Worm (Caenorhabditis elegans) whole organism, L2 larva: Measurements from ENCODE around the gene csa-1.

ENCODE experiments used
- C34F6.9 ChIP-seq: fragments of 150-350 bp; optimal IDR thresholded peaks from 2 replicates; lab custom pipeline; 2014; ENCODE audit warnings: missing biosample characterization, missing genetic modification characterization
- F13H6.1 ChIP-seq: sonication (generic microtip); optimal IDR thresholded peaks from 2 replicates; lab custom pipeline; 2016; ENCODE audit warnings: missing genetic modification characterization, missing compliant biosample characterization
- R02D3.7 ChIP-seq: fragments of 150-350 bp; optimal IDR thresholded peaks from 2 replicates; lab custom pipeline; 2014; ENCODE audit warnings: missing biosample characterization, missing genetic modification characterization
- Y55F3AM.14 ChIP-seq: fragments of 200-800 bp; sonication (Bioruptor generic); optimal IDR thresholded peaks from 2 replicates; lab custom pipeline; 2018; ENCODE audit warnings: mild to moderate bottlenecking, missing genetic modification characterization, missing compliant biosample characterization
- alr-1 ChIP-seq: fragments of 150-350 bp; optimal IDR thresholded peaks from 2 replicates; lab custom pipeline; 2014; ENCODE audit warnings: missing biosample characterization, missing genetic modification characterization
- ama-1 ChIP-seq: fragments of 150-350 bp; optimal IDR thresholded peaks from 2 replicates; lab custom pipeline; 2018; ENCODE audit warnings: inconsistent platforms
- blmp-1 ChIP-seq: sonication (generic microtip); optimal IDR thresholded peaks from 2 replicates; lab custom pipeline; 2017; ENCODE audit warnings: missing genetic modification characterization, mild to moderate bottlenecking, missing compliant biosample characterization, antibody characterized with exemption, moderate library complexity; ENCODE audit not compliant: insufficient read depth
- ceh-16 ChIP-seq: fragments of 150-350 bp; optimal IDR thresholded peaks from 2 replicates; lab custom pipeline; 2014; ENCODE audit warnings: missing biosample characterization, missing genetic modification characterization
- dmd-4 ChIP-seq: sonication (generic microtip); optimal IDR thresholded peaks from 2 replicates; lab custom pipeline; 2017; ENCODE audit warnings: missing biosample characterization, missing genetic modification characterization
- egl-27 ChIP-seq: sonication (generic microtip); optimal IDR thresholded peaks from 3 replicates; lab custom pipeline; 2017; ENCODE audit warnings: missing biosample characterization, missing genetic modification reagents, missing genetic modification characterization
- elt-1 ChIP-seq: fragments of 150-350 bp; optimal IDR thresholded peaks from 2 replicates; lab custom pipeline; 2014; ENCODE audit warnings: missing biosample characterization, missing genetic modification characterization
- elt-3 ChIP-seq: sonication (generic microtip); optimal IDR thresholded peaks from 2 replicates; lab custom pipeline; 2017; ENCODE audit warnings: missing biosample characterization, missing genetic modification characterization
- fos-1 ChIP-seq: fragments of 150-350 bp; optimal IDR thresholded peaks from 2 replicates; lab custom pipeline; 2014; ENCODE audit warnings: missing biosample characterization, missing genetic modification characterization
- gmeb-1 ChIP-seq: fragments of 150-350 bp; optimal IDR thresholded peaks from 2 replicates; lab custom pipeline; 2014; ENCODE audit warnings: missing biosample characterization, missing genetic modification characterization
- lin-39 ChIP-seq: fragments of 150-350 bp; optimal IDR thresholded peaks from 2 replicates; lab custom pipeline; 2014; ENCODE audit warnings: missing biosample characterization, missing genetic modification reagents, missing genetic modification characterization
- lsy-2 ChIP-seq, 2 experiments: fragments of 150-350 bp in 1 of 2; sonication (generic microtip) in 1 of 2; optimal IDR thresholded peaks; 2 replicates each; lab custom pipeline; 2014 to 2017; ENCODE audit warnings: missing biosample characterization in 2 of 2, missing genetic modification characterization in 2 of 2
- mab-5 ChIP-seq: fragments of 150-350 bp; optimal IDR thresholded peaks from 2 replicates; lab custom pipeline; 2014; ENCODE audit warnings: missing biosample characterization, missing genetic modification characterization
- nhr-10 ChIP-seq: sonication (generic microtip); optimal IDR thresholded peaks from 2 replicates; lab custom pipeline; 2017; ENCODE audit warnings: missing biosample characterization, missing genetic modification characterization
- nhr-11 ChIP-seq: fragments of 150-350 bp; optimal IDR thresholded peaks from 2 replicates; lab custom pipeline; 2014; ENCODE audit warnings: missing biosample characterization, missing genetic modification characterization
- nhr-12 ChIP-seq: fragments of 150-350 bp; optimal IDR thresholded peaks from 2 replicates; lab custom pipeline; 2014; ENCODE audit warnings: missing biosample characterization, missing genetic modification characterization
- nhr-129 ChIP-seq: fragments of 150-350 bp; optimal IDR thresholded peaks from 2 replicates; lab custom pipeline; 2014; ENCODE audit warnings: missing biosample characterization, missing genetic modification characterization
- nhr-21 ChIP-seq: fragments of 150-350 bp; optimal IDR thresholded peaks from 2 replicates; lab custom pipeline; 2014; ENCODE audit warnings: missing biosample characterization, missing genetic modification characterization
- nhr-23 ChIP-seq: fragments of 150-350 bp; optimal IDR thresholded peaks from 2 replicates; lab custom pipeline; 2014; ENCODE audit warnings: missing biosample characterization, missing genetic modification reagents, missing genetic modification characterization
- nhr-237 ChIP-seq: fragments of 150-350 bp; optimal IDR thresholded peaks from 2 replicates; lab custom pipeline; 2014; ENCODE audit warnings: missing biosample characterization, missing genetic modification characterization
- nhr-25 ChIP-seq: fragments of 150-350 bp; sonication (generic microtip); optimal IDR thresholded peaks from 3 replicates; lab custom pipeline; 2014; ENCODE audit warnings: missing biosample characterization, missing genetic modification characterization
- nhr-6 ChIP-seq: fragments of 150-350 bp; optimal IDR thresholded peaks from 2 replicates; lab custom pipeline; 2014; ENCODE audit warnings: missing biosample characterization, missing genetic modification characterization
- peb-1 ChIP-seq: fragments of 150-350 bp; optimal IDR thresholded peaks from 2 replicates; lab custom pipeline; 2014; ENCODE audit warnings: missing biosample characterization, missing genetic modification characterization
- sem-4 ChIP-seq: fragments of 150-350 bp; optimal IDR thresholded peaks from 2 replicates; lab custom pipeline; 2014; ENCODE audit warnings: missing biosample characterization, missing genetic modification reagents, missing genetic modification characterization
- skn-1 ChIP-seq: sonication (generic microtip); optimal IDR thresholded peaks from 2 replicates; lab custom pipeline; 2017; ENCODE audit warnings: missing biosample characterization, missing genetic modification characterization
- sma-3 ChIP-seq: sonication (generic microtip); optimal IDR thresholded peaks from 2 replicates; lab custom pipeline; 2016; ENCODE audit warnings: missing genetic modification reagents, missing genetic modification characterization, missing compliant biosample characterization
- sma-9 ChIP-seq, 2 experiments: fragments of 150-350 bp in 1 of 2; sonication (generic microtip) in 1 of 2; optimal IDR thresholded peaks; 2 replicates each; lab custom pipeline; 2014 to 2016; ENCODE audit warnings: missing genetic modification characterization in 2 of 2, mild to moderate bottlenecking in 1 of 2, missing biosample characterization in 1 of 2, missing compliant biosample characterization in 1 of 2, missing genetic modification reagents in 1 of 2, moderate library complexity in 1 of 2
- snpc-4 ChIP-seq: fragments of 150-350 bp; optimal IDR thresholded peaks from 2 replicates; lab custom pipeline; 2014; ENCODE audit warnings: missing biosample characterization, missing genetic modification characterization
- unc-39 ChIP-seq: fragments of 150-350 bp; optimal IDR thresholded peaks from 2 replicates; lab custom pipeline; 2014; ENCODE audit warnings: missing biosample characterization, missing genetic modification characterization
- unc-55 ChIP-seq: fragments of 150-350 bp; sonication (generic microtip); optimal IDR thresholded peaks from 3 replicates; lab custom pipeline; 2014; ENCODE audit warnings: missing biosample characterization, missing genetic modification reagents, missing genetic modification characterization
- unc-62 ChIP-seq: fragments of 150-350 bp; optimal IDR thresholded peaks from 2 replicates; lab custom pipeline; 2014; ENCODE audit warnings: missing biosample characterization, missing genetic modification reagents, missing genetic modification characterization
- zag-1 ChIP-seq: fragments of 150-350 bp; optimal IDR thresholded peaks from 2 replicates; lab custom pipeline; 2014; ENCODE audit warnings: missing biosample characterization, missing genetic modification characterization
- ztf-11 ChIP-seq: sonication (generic microtip); optimal IDR thresholded peaks from 2 replicates; lab custom pipeline; 2017; ENCODE audit warnings: missing biosample characterization, missing genetic modification characterization
- ztf-4 ChIP-seq: fragments of 150-350 bp; optimal IDR thresholded peaks from 2 replicates; lab custom pipeline; 2014; ENCODE audit warnings: missing biosample characterization, missing genetic modification characterization

csa-1 gene

DNA sequence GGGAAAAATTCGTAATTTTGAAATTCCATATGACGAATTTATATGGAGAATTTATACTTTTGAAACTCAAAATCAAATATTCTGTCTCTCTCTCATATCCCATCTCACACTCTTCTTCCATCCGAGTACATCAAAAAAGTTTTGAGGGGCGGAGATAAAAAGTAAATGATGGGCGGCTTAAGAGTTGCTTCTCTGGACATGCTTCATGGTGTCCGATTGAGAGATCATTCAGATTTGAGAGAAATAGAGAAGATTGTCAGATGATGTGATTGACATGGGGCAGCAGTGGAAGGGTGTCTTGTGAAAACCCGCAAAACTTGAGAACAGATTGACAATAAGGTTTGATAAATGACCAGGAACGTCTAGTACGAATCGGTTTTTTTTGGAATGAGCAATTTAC is 3.8 kb downstream of the csa-1 start:
- TF ChIP-seq nhr-129 (tag; lab: Kevin White, UChicago): peak; percentile 33
- no peak for TF ChIP-seq dmd-4 (tag; lab: Kevin White, UChicago)
- TF ChIP-seq ztf-11: no peak
- no peak for TF ChIP-seq skn-1
- TF ChIP-seq C34F6.9 (tag; lab: Kevin White, UChicago): peak; percentile 37
- TF ChIP-seq, all 48 proteins: peak for 2

DNA sequence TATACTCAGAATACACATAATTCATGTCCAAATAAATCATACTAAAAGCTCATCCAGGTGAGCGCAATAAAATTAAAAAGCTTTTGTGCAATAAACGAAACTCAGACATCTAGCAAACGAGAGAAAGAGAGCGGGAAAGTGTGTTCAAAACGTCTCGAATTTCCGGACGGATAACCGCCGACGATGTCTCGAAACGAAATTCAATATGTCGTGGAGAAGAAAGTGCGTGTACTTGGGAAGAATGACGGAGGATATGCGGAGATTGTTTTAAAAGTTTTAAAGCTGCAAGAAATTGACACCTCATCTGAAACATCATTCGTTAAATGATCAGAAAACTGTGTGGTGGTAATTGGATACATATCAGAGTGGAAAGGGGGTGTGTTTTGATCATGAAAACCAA is 4.8 kb downstream of the csa-1 start:
- TF ChIP-seq mab-5 (tag; lab: Kevin White, UChicago): no peak
- TF ChIP-seq nhr-6 (tag; lab: Kevin White, UChicago): no peak
- TF ChIP-seq nhr-12: no peak
- no peak for TF ChIP-seq peb-1 (tag; lab: Kevin White, UChicago)
- TF ChIP-seq nhr-129 (tag; lab: Kevin White, UChicago): peak; percentile 6
- TF ChIP-seq F13H6.1: peak; percentile 46
- TF ChIP-seq alr-1 (tag; lab: Kevin White, UChicago): no peak

DNA sequence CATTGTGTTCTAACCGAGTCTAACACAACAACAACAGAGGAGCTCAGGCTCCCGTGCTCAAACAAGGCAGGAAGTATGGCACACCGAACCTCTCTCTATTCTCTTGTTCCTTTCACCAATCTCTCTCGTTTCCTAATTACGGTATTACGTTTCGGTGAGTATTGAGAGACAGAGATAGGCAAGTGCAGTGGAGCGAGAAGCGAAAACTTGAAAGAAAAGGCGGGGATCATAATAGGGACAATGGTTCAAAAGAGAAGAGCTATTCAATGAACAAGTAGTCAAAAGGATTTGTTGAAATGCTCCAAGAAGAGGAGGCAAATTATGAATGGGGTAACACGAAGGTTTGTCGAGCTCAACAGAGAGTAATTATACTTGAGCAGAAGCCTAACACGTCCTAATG is 6.2 kb downstream of the csa-1 start:
- no peak for TF ChIP-seq skn-1
- TF ChIP-seq elt-1 (tag; lab: Kevin White, UChicago): no peak

DNA sequence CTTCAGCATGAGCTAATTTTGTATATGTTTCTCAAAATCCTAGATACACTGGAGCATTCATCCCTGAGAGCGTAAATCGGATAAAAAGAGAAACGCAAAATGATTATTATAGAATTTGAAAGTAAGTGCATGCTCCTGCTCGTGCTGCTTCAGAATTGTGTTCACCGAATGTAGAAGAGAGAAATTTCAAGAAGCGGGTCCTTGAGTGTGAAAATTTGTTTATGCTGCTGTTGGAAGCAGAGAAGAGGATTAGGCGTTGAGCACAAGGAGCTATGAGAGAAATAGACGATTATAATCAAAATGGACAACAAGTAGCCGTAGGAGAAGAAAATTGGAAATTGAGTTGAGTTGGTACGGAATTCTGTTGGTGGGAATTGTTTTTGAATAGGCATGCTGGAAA is 7.8 kb downstream of the csa-1 start:
- no peak for TF ChIP-seq R02D3.7 (tag; lab: Kevin White, UChicago)
- TF ChIP-seq unc-55 (GFP tag; lab: Kevin White, UChicago): peak; percentile 22

DNA sequence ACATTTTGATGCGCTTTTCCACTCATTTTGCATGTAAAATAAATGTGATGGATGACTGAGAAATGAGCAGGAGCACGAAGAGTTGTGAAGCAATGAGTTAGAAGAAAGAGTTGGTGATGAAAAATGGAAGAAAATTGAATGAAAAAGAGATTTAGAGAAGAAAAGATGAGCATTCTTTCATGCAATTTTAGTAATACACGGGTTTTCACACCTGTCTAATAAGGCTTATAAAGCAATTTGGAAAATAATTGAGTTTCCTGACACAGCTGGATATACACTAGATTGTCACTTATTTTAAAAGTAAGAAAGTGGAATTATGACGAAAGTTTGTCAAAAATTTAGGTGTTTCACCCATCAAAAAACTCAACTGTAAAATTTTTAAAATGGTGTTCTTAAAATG is 8.7 kb downstream of the csa-1 start:
- peak; percentile 31 for TF ChIP-seq unc-55 (GFP tag; lab: Kevin White, UChicago)
- TF ChIP-seq elt-3 (tag; lab: Kevin White, UChicago): no peak

DNA sequence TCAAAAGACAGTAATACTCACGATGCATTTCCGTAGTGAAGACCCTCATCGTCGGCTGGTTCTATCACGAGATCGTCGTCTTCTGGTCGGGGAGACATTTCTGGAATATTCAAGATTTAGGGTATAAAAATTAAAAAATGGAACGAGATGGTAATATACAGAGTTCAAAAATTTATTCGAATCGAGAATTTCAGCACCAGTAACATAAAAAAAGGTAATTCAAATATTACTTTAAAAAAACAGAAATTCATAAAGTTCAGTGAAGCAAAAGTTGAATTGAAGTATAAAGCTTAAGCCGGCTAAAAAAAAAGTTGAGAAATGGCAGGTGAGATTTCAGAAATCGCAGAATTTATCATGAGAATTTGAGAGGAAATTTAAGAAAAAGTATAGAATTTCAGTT is 9.3 kb downstream of the csa-1 start, which contains the start of gene cam-1:
cam-1 (minus strand) TSS at position 101 of the 400 bp plus-strand sequence.
- TF ChIP-seq gmeb-1: no peak
- no peak for TF ChIP-seq fos-1
- TF ChIP-seq skn-1: no peak

DNA sequence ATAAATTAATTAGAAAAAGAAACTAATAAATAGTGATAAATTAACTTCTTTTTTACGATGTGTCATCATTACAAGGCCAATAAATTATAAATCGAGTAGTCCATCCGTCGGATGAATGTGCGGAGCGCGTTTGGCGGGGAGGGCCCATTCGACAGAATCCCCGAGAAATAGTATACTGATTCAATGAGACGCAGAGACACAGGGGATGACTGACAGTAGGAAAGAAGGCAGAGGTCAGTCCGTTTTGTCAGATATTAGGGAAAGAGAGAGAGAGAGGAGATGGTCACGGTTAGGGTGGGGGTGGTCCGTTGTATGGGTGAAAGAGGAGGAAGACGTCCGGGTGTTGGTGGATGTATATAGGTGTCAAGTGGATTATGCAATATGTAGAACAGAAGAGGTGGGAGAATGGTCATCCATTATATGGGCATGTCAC is 10.9 kb downstream of the csa-1 start:
- TF ChIP-seq dmd-4 (tag; lab: Kevin White, UChicago) (no peak), mab-5 (tag; lab: Kevin White, UChicago) (peak; percentile 87)
- TF ChIP-seq, all 48 proteins: peak for 1

DNA sequence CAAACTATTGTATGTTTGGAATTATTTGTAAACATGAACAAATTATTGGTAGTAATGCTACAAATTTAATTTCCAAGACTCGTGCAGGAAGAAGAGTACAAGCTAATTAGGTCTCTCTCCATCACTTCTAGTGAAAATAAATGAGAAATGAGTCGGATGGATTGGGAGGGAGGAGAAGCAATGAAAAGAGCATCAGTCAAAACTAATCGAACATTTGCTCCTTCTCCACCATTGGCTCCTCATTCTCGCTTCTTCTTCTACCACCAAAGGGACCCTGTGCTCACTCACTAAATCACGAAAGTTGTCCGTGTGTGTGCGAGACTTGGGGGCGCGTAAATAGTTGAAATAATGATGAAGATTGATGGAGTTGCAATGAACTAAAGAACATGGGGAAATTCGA is 12.7 kb downstream of the csa-1 start:
- TF ChIP-seq sem-4 (tag; lab: Kevin White, UChicago) (peak; percentile 50), nhr-11 (no peak), ama-1 (no peak), elt-3 (tag; lab: Kevin White, UChicago) (no peak), nhr-23 (tag; lab: Kevin White, UChicago) (no peak), elt-1 (tag; lab: Kevin White, UChicago) (no peak), zag-1 (tag; lab: Kevin White, UChicago) (peak; percentile 50), blmp-1 (tag; lab: Kevin White, UChicago) (no peak), unc-39 (tag; lab: Kevin White, UChicago) (no peak), C34F6.9 (tag; lab: Kevin White, UChicago) (peak; percentile 56), sma-3 (GFP tag; lab: Kevin White, UChicago) (no peak), sma-9 (GFP tag; optimal IDR thresholded peaks at IDR 0.05; lab: Kevin White, UChicago) (peak; percentile 46), sma-9 (tag; optimal IDR thresholded peaks at IDR 0.05; lab: Kevin White, UChicago) (no peak), dmd-4 (tag; lab: Kevin White, UChicago) (no peak), nhr-25 (no peak), unc-55 (GFP tag; lab: Kevin White, UChicago) (peak; percentile 2), unc-62 (GFP tag; lab: Kevin White, UChicago) (peak; percentile 46), egl-27 (no peak), nhr-10 (tag; lab: Kevin White, UChicago) (no peak), ztf-11 (no peak), ceh-16 (no peak), F13H6.1 (peak; percentile 57), skn-1 (no peak), lsy-2 (tag; optimal IDR thresholded peaks at IDR 0.05; lab: Kevin White, UChicago) (peak in 1 of 2 experiments; percentile 59), ztf-4 (tag; lab: Kevin White, UChicago) (peak; percentile 23), snpc-4 (tag; lab: Kevin White, UChicago) (no peak), Y55F3AM.14 (GFP tag; lab: Kevin White, UChicago) (no peak), lin-39 (tag; lab: Kevin White, UChicago) (peak; percentile 79), alr-1 (tag; lab: Kevin White, UChicago) (no peak), peb-1 (tag; lab: Kevin White, UChicago) (no peak), nhr-21 (tag; lab: Kevin White, UChicago) (no peak), nhr-237 (tag; lab: Kevin White, UChicago) (no peak), fos-1 (no peak)
